Worm (Caenorhabditis elegans) whole organism, L1 larva: ENCODE data around the gene ubh-4.

ENCODE experiments used
- C04F5.9 ChIP-seq: sonication (generic microtip); optimal IDR thresholded peaks from 2 replicates; lab custom pipeline; 2016; ENCODE audit warnings: missing genetic modification characterization, missing compliant biosample characterization
- C34B4.2 ChIP-seq: sonication (generic microtip); optimal IDR thresholded peaks from 2 replicates; lab custom pipeline; 2017; ENCODE audit warnings: mild to moderate bottlenecking, missing genetic modification characterization, missing compliant biosample characterization
- F16B12.6 ChIP-seq: fragments of 150-350 bp; optimal IDR thresholded peaks from 2 replicates; lab custom pipeline; 2014; ENCODE audit warnings: missing biosample characterization, missing genetic modification characterization
- aly-2 ChIP-seq: fragments of 150-350 bp; optimal IDR thresholded peaks from 2 replicates; lab custom pipeline; 2014; ENCODE audit warnings: missing biosample characterization, missing genetic modification characterization
- blmp-1 ChIP-seq: fragments of 150-350 bp; optimal IDR thresholded peaks from 2 replicates; lab custom pipeline; 2014; ENCODE audit warnings: missing biosample characterization, missing genetic modification characterization
- ceh-90 ChIP-seq: sonication (generic microtip); optimal IDR thresholded peaks from 2 replicates; lab custom pipeline; 2016; ENCODE audit warnings: missing genetic modification characterization, missing compliant biosample characterization
- ces-1 ChIP-seq: fragments of 150-350 bp; optimal IDR thresholded peaks from 2 replicates; lab custom pipeline; 2014; ENCODE audit warnings: missing biosample characterization, missing genetic modification reagents, missing genetic modification characterization
- dpl-1 ChIP-seq, 3 experiments: fragments of 150-350 bp in 2 of 3; sonication (generic microtip) in 1 of 3; optimal IDR thresholded peaks; 2 replicates each; lab custom pipeline; 2014 to 2017; ENCODE audit warnings: missing biosample characterization in 3 of 3, missing genetic modification characterization in 3 of 3, missing genetic modification reagents in 3 of 3
- efl-1 ChIP-seq, 4 experiments: fragments of 150-350 bp; optimal IDR thresholded peaks in 3 of 4; peaks in 1 of 4; 1 replicate in 1 of 4; 2 replicates in 3 of 4; lab custom pipeline; 2014; ENCODE audit warnings: missing biosample characterization in 2 of 4, missing genetic modification characterization in 2 of 4, missing genetic modification reagents in 2 of 4
- efl-3 ChIP-seq: fragments of 200-800 bp; sonication (Bioruptor generic); optimal IDR thresholded peaks from 2 replicates; lab custom pipeline; 2018; ENCODE audit warnings: mild to moderate bottlenecking, missing genetic modification characterization, missing compliant biosample characterization
- egl-27 ChIP-seq, 2 experiments: fragments of 150-350 bp in 1 of 2; sonication (generic microtip); optimal IDR thresholded peaks; 3 replicates each; lab custom pipeline; 2017 to 2018; ENCODE audit warnings: missing biosample characterization in 2 of 2, missing genetic modification characterization in 2 of 2, missing genetic modification reagents in 2 of 2
- elt-2 ChIP-seq: sonication (generic microtip); optimal IDR thresholded peaks from 2 replicates; lab custom pipeline; 2016; ENCODE audit warnings: missing genetic modification characterization, mild to moderate bottlenecking, inconsistent platforms, missing compliant biosample characterization, missing genetic modification reagents
- elt-3 ChIP-seq, 6 experiments: fragments of 150-350 bp in 1 of 6; sonication (generic microtip); optimal IDR thresholded peaks; 2 replicates each; lab custom pipeline; 2017 to 2018; ENCODE audit warnings: missing biosample characterization in 6 of 6, missing genetic modification characterization in 6 of 6, inconsistent platforms in 1 of 6
- ets-5 ChIP-seq: fragments of 200-800 bp; sonication (Bioruptor generic); IDR thresholded peaks from 2 replicates; pipeline ENCODE4 v1.3.6; 2022; ENCODE audit warnings: missing genetic modification characterization, missing compliant biosample characterization
- hpl-2 ChIP-seq: fragments of 150-350 bp; optimal IDR thresholded peaks from 2 replicates; lab custom pipeline; 2014; ENCODE audit warnings: missing biosample characterization, missing genetic modification reagents, missing genetic modification characterization
- irx-1 ChIP-seq: sonication (generic microtip); optimal IDR thresholded peaks from 2 replicates; lab custom pipeline; 2016; ENCODE audit warnings: missing genetic modification characterization, missing compliant biosample characterization
- isw-1 ChIP-seq: fragments of 200-800 bp; sonication (Bioruptor generic); IDR thresholded peaks from 2 replicates; pipeline ENCODE4 v1.3.6; 2022; ENCODE audit warnings: missing genetic modification characterization, missing compliant biosample characterization
- lin-14 ChIP-seq: fragments of 200-800 bp; sonication (Bioruptor generic); optimal IDR thresholded peaks from 2 replicates; lab custom pipeline; 2018; ENCODE audit warnings: mild to moderate bottlenecking, missing genetic modification characterization, moderate library complexity, missing compliant biosample characterization
- lin-15B ChIP-seq: fragments of 150-350 bp; sonication (generic microtip); optimal IDR thresholded peaks from 3 replicates; lab custom pipeline; 2014; ENCODE audit warnings: missing biosample characterization, missing genetic modification characterization
- lsy-2 ChIP-seq, 2 experiments: fragments of 150-350 bp; optimal IDR thresholded peaks; 2 replicates each; lab custom pipeline; 2014; ENCODE audit warnings: missing biosample characterization in 2 of 2, missing genetic modification characterization in 2 of 2
- mab-9 ChIP-seq: fragments of 200-800 bp; sonication (Bioruptor generic); IDR thresholded peaks from 2 replicates; pipeline ENCODE4 v1.3.6; 2022; ENCODE audit warnings: missing genetic modification reagents, missing genetic modification characterization, missing compliant biosample characterization
- mep-1 ChIP-seq: fragments of 150-350 bp; optimal IDR thresholded peaks from 2 replicates; lab custom pipeline; 2014; ENCODE audit warnings: missing biosample characterization, missing genetic modification characterization
- nhr-11 ChIP-seq: fragments of 150-350 bp; optimal IDR thresholded peaks from 2 replicates; lab custom pipeline; 2014; ENCODE audit warnings: missing biosample characterization, missing genetic modification characterization
- nhr-12 ChIP-seq: sonication (generic microtip); optimal IDR thresholded peaks from 2 replicates; lab custom pipeline; 2017; ENCODE audit warnings: missing biosample characterization, missing genetic modification characterization
- nhr-19 ChIP-seq: fragments of 200-800 bp; sonication (Bioruptor generic); conservative IDR thresholded peaks from 2 replicates; pipeline ENCODE4 v1.3.6; 2022; ENCODE audit warnings: missing genetic modification characterization, missing compliant biosample characterization
- nhr-20 ChIP-seq: sonication (generic microtip); optimal IDR thresholded peaks from 2 replicates; lab custom pipeline; 2016; ENCODE audit warnings: mild to moderate bottlenecking, missing genetic modification characterization, missing compliant biosample characterization
- nhr-237 ChIP-seq: fragments of 150-350 bp; optimal IDR thresholded peaks from 2 replicates; lab custom pipeline; 2014; ENCODE audit warnings: missing biosample characterization, missing genetic modification characterization
- nhr-71 ChIP-seq: sonication (generic microtip); optimal IDR thresholded peaks from 2 replicates; lab custom pipeline; 2016; ENCODE audit warnings: mild to moderate bottlenecking, missing genetic modification characterization, moderate library complexity, missing compliant biosample characterization
- nhr-76 ChIP-seq: sonication (generic microtip); optimal IDR thresholded peaks from 2 replicates; lab custom pipeline; 2017; ENCODE audit warnings: missing biosample characterization, missing genetic modification characterization
- nhr-84 ChIP-seq: sonication (generic microtip); optimal IDR thresholded peaks from 2 replicates; lab custom pipeline; 2017; ENCODE audit warnings: missing biosample characterization, missing genetic modification characterization
- pag-3 ChIP-seq: sonication (generic microtip); optimal IDR thresholded peaks from 2 replicates; lab custom pipeline; 2017; ENCODE audit warnings: missing genetic modification characterization, mild to moderate bottlenecking, missing compliant biosample characterization, antibody characterized with exemption, borderline replicate concordance; ENCODE audit not compliant: insufficient read depth
- pax-3 ChIP-seq: fragments of 200-800 bp; sonication (Bioruptor generic); optimal IDR thresholded peaks from 2 replicates; lab custom pipeline; 2018; ENCODE audit warnings: mild to moderate bottlenecking, missing genetic modification characterization, moderate library complexity, missing compliant biosample characterization
- pqm-1 ChIP-seq: sonication (generic microtip); optimal IDR thresholded peaks from 3 replicates; lab custom pipeline; 2017; ENCODE audit warnings: missing biosample characterization, missing genetic modification characterization
- rnt-1 ChIP-seq: sonication (generic microtip); optimal IDR thresholded peaks from 2 replicates; lab custom pipeline; 2016; ENCODE audit warnings: mild to moderate bottlenecking, missing genetic modification characterization, moderate library complexity, missing compliant biosample characterization
- skn-1 ChIP-seq: fragments of 150-350 bp; optimal IDR thresholded peaks from 2 replicates; lab custom pipeline; 2014; ENCODE audit warnings: missing biosample characterization, missing genetic modification characterization
- snpc-4 ChIP-seq: fragments of 150-350 bp; optimal IDR thresholded peaks from 2 replicates; lab custom pipeline; 2014; ENCODE audit warnings: missing biosample characterization, missing genetic modification characterization
- sox-4 ChIP-seq: sonication (generic microtip); optimal IDR thresholded peaks from 2 replicates; lab custom pipeline; 2016; ENCODE audit warnings: missing genetic modification characterization, missing compliant biosample characterization
- swsn-7 ChIP-seq: sonication (generic microtip); optimal IDR thresholded peaks from 2 replicates; lab custom pipeline; 2016; ENCODE audit warnings: missing genetic modification characterization, missing compliant biosample characterization
- tbx-2 ChIP-seq: sonication (generic microtip); optimal IDR thresholded peaks from 2 replicates; lab custom pipeline; 2016; ENCODE audit warnings: missing genetic modification characterization, missing compliant biosample characterization
- unc-130 ChIP-seq: fragments of 150-350 bp; optimal IDR thresholded peaks from 2 replicates; lab custom pipeline; 2017; ENCODE audit warnings: missing biosample characterization, missing genetic modification characterization, inconsistent platforms
- unc-30 ChIP-seq: sonication (generic microtip); optimal IDR thresholded peaks from 2 replicates; lab custom pipeline; 2017; ENCODE audit warnings: missing biosample characterization, missing genetic modification characterization
- unc-62 ChIP-seq: fragments of 150-350 bp; optimal IDR thresholded peaks from 2 replicates; lab custom pipeline; 2014; ENCODE audit warnings: missing biosample characterization, missing genetic modification reagents, missing genetic modification characterization
- unc-98 ChIP-seq: fragments of 200-800 bp; sonication (Bioruptor generic); IDR thresholded peaks from 2 replicates; pipeline ENCODE4 v1.3.6; 2022; ENCODE audit warnings: missing genetic modification characterization, missing compliant biosample characterization
- xbp-1 ChIP-seq: sonication (generic microtip); optimal IDR thresholded peaks from 2 replicates; lab custom pipeline; 2016; ENCODE audit warnings: missing genetic modification characterization, missing compliant biosample characterization
- zag-1 ChIP-seq: fragments of 150-350 bp; optimal IDR thresholded peaks from 2 replicates; lab custom pipeline; 2014; ENCODE audit warnings: missing biosample characterization, missing genetic modification characterization
- zip-4 ChIP-seq: fragments of 200-800 bp; sonication (Bioruptor generic); optimal IDR thresholded peaks from 2 replicates; lab custom pipeline; 2018; ENCODE audit warnings: mild to moderate bottlenecking, missing genetic modification characterization, moderate library complexity, missing compliant biosample characterization
- ztf-11 ChIP-seq, 2 experiments: sonication (generic microtip); optimal IDR thresholded peaks; 2 replicates each; lab custom pipeline; 2016 to 2017; ENCODE audit warnings: missing genetic modification characterization in 2 of 2, missing biosample characterization in 1 of 2, missing compliant biosample characterization in 1 of 2
- ztf-4 ChIP-seq: fragments of 150-350 bp; optimal IDR thresholded peaks from 2 replicates; lab custom pipeline; 2014; ENCODE audit warnings: missing biosample characterization, missing genetic modification characterization

The ubh-4 gene

DNA sequence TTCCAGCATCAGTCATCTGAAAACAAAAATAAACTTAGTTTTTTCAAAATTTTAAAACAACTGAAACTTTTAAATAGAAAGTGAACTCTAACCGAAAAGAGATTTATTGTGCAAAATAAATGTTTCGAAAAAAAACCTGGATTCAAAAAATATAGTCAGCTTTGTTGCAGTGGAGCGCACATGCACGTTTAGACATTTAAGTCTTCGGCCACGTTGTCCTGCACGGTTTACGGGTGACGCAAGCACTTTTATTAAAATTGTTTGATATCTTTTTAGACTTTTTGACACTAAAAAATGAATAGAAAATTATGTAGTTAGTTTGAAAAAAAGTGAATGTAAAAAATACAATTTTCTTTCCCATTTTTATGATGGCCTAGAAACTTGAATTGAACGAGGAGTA, at the start of gene ubh-4, which contains the start of gene algn-6 (continued):
- no peak for TF ChIP-seq zag-1 (tag; lab: Kevin White, UChicago)
- peak; percentile 83 for TF ChIP-seq lin-15B
- TF ChIP-seq ztf-4 (tag; lab: Kevin White, UChicago): no peak
- TF ChIP-seq xbp-1 (tag; lab: Kevin White, UChicago): peak; percentile 63
- TF ChIP-seq elt-2 (tag; lab: Kevin White, UChicago): no peak
- peak; percentile 44 for TF ChIP-seq irx-1
- no peak for TF ChIP-seq C34B4.2 (tag; lab: Kevin White, UChicago)
- peak; percentile 31 for TF ChIP-seq skn-1 (tag; lab: Kevin White, UChicago)
- no peak for TF ChIP-seq C04F5.9 (tag; lab: Kevin White, UChicago)
- no peak for TF ChIP-seq nhr-12 (tag; lab: Kevin White, UChicago)
- TF ChIP-seq dpl-1 (GFP tag; optimal IDR thresholded peaks at IDR 0.05; lab: Kevin White, UChicago): peak; percentile 57 to 74 (median 63)
- TF ChIP-seq nhr-20 (tag; lab: Kevin White, UChicago): peak; percentile 72
- no peak for TF ChIP-seq zip-4 (GFP tag; lab: Kevin White, UChicago)
- TF ChIP-seq nhr-19 (GFP tag; lab: Robert Waterston, UW): peak; percentile 50
- TF ChIP-seq unc-130 (tag; lab: Kevin White, UChicago): peak; percentile 34
- no peak for TF ChIP-seq F16B12.6
- peak; percentile 8 for TF ChIP-seq snpc-4 (tag; lab: Kevin White, UChicago)
- no peak for TF ChIP-seq ets-5 (GFP tag; lab: Robert Waterston, UW)
- no peak for TF ChIP-seq egl-27 (tag; optimal IDR thresholded peaks at IDR 0.05; lab: Kevin White, UChicago)
- peak; percentile 74 for TF ChIP-seq rnt-1 (tag; lab: Kevin White, UChicago)
- TF ChIP-seq nhr-71 (tag; lab: Kevin White, UChicago): peak; percentile 72
- TF ChIP-seq nhr-237 (tag; lab: Kevin White, UChicago): no peak
- peak; percentile 65 for TF ChIP-seq pax-3
- peak; percentile 34 for TF ChIP-seq isw-1 (GFP tag; lab: Robert Waterston, UW)
- TF ChIP-seq efl-3: no peak
- TF ChIP-seq ces-1 (GFP tag; lab: Kevin White, UChicago): no peak
- TF ChIP-seq unc-62 (GFP tag; lab: Kevin White, UChicago): no peak
- no peak for TF ChIP-seq sox-4 (tag; lab: Kevin White, UChicago)
- peak; percentile 46 for TF ChIP-seq swsn-7
- TF ChIP-seq unc-30: no peak
- no peak for TF ChIP-seq pag-3 (tag; lab: Kevin White, UChicago)

DNA sequence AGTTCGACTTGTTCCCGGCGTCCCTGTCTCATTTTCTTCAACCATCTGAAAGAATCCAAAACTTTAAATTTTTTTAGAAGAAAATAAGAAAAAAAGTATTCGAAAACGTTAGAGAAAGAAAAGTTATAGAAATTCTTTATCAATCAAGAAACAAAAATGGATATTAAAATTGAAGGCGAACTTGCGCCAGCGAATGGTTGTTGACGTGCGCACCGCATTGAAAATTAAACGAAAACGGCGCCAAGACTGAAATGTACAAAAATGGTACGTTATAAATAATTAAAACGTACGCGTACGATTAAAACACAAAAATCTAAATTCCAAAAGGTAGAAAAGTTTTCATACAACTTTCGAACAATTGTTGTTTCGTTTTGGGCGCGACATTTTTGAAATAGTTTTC, 47.4 kb upstream of the ubh-4 start, which contains the start of gene K02C4.3:
Gene K02C4.3, minus strand, starts transcription at position 51 of the 400 bp plus-strand sequence.
- TF ChIP-seq xbp-1 (tag; lab: Kevin White, UChicago): peak; percentile 74
- peak; percentile 90 to 93 for TF ChIP-seq efl-1 (optimal IDR thresholded peaks at IDR 0.05; lab: Kevin White, UChicago)
- peak; percentile 90 to 99 for TF ChIP-seq efl-1 (GFP tag; optimal IDR thresholded peaks at IDR 0.05 in 1 of 2; lab: Kevin White, UChicago)
- TF ChIP-seq mab-9 (GFP tag; lab: Robert Waterston, UW): no peak
- peak; percentile 55 for TF ChIP-seq C04F5.9 (tag; lab: Kevin White, UChicago)
- TF ChIP-seq blmp-1: peak; percentile 76
- TF ChIP-seq elt-3 (tag; optimal IDR thresholded peaks at IDR 0.05; lab: Kevin White, UChicago): peak in 2 of 6 experiments; percentile 45 to 53
- TF ChIP-seq hpl-2 (GFP tag; lab: Kevin White, UChicago): no peak
- peak; percentile 85 for TF ChIP-seq nhr-71 (tag; lab: Kevin White, UChicago)
- TF ChIP-seq tbx-2 (tag; lab: Kevin White, UChicago): peak; percentile 77
- no peak for TF ChIP-seq nhr-11
- TF ChIP-seq unc-98: no peak
- no peak for TF ChIP-seq nhr-237 (tag; lab: Kevin White, UChicago)
- TF ChIP-seq swsn-7: peak; percentile 76
- TF ChIP-seq pax-3: no peak
- TF ChIP-seq lsy-2 (tag; optimal IDR thresholded peaks at IDR 0.05; lab: Kevin White, UChicago): peak; percentile 87 to 90
- peak; percentile 87 for TF ChIP-seq mep-1 (tag; lab: Kevin White, UChicago)
- peak; percentile 28 for TF ChIP-seq zip-4 (GFP tag; lab: Kevin White, UChicago)
- no peak for TF ChIP-seq nhr-76 (tag; lab: Kevin White, UChicago)
- TF ChIP-seq ceh-90 (tag; lab: Kevin White, UChicago): no peak
- TF ChIP-seq pqm-1 (tag; lab: Kevin White, UChicago): no peak
- no peak for TF ChIP-seq zag-1 (tag; lab: Kevin White, UChicago)
- peak in 1 of 2 experiments; percentile 63 for TF ChIP-seq ztf-11 (tag; optimal IDR thresholded peaks at IDR 0.05; lab: Kevin White, UChicago)
- no peak for TF ChIP-seq ztf-4 (tag; lab: Kevin White, UChicago)
- peak; percentile 24 for TF ChIP-seq aly-2 (tag; lab: Kevin White, UChicago)
- TF ChIP-seq nhr-20 (tag; lab: Kevin White, UChicago): peak; percentile 76
- TF ChIP-seq C34B4.2 (tag; lab: Kevin White, UChicago): no peak
- peak; percentile 89 for TF ChIP-seq snpc-4 (tag; lab: Kevin White, UChicago)
- no peak for TF ChIP-seq nhr-84 (tag; lab: Kevin White, UChicago)
- no peak for TF ChIP-seq efl-3
- TF ChIP-seq irx-1: peak; percentile 71
- peak; percentile 75 for TF ChIP-seq lin-14 (GFP tag; lab: Kevin White, UChicago)
- TF ChIP-seq nhr-12 (tag; lab: Kevin White, UChicago): no peak
- no peak for TF ChIP-seq egl-27 (tag; optimal IDR thresholded peaks at IDR 0.05; lab: Kevin White, UChicago)
- TF ChIP-seq unc-30: no peak
